Worm (Caenorhabditis elegans) whole organism, early embryonic: ENCODE measurements around the gene C07H6.9.

Experiments used
- B0310.2 ChIP-seq: sonication (generic microtip); optimal IDR thresholded peaks from 2 replicates; lab custom pipeline; 2016; ENCODE audit warnings: mild to moderate bottlenecking, missing genetic modification characterization, missing compliant biosample characterization
- F13C5.2 ChIP-seq: sonication (generic microtip); optimal IDR thresholded peaks from 2 replicates; lab custom pipeline; 2017; ENCODE audit warnings: mild to moderate bottlenecking, missing genetic modification characterization, inconsistent platforms, missing compliant biosample characterization
- aly-1 ChIP-seq: sonication (generic microtip); optimal IDR thresholded peaks from 2 replicates; lab custom pipeline; 2016; ENCODE audit warnings: missing genetic modification characterization, missing compliant biosample characterization
- ama-1 ChIP-seq: fragments of 150-350 bp; optimal IDR thresholded peaks from 2 replicates; lab custom pipeline; 2014
- ceh-13 ChIP-seq: fragments of 200-800 bp; sonication (Bioruptor generic); optimal IDR thresholded peaks from 2 replicates; lab custom pipeline; 2018; ENCODE audit warnings: mild to moderate bottlenecking, missing genetic modification characterization, missing compliant biosample characterization
- ceh-36 ChIP-seq: sonication (generic microtip); optimal IDR thresholded peaks from 2 replicates; lab custom pipeline; 2016; ENCODE audit warnings: missing genetic modification characterization, inconsistent platforms, missing compliant biosample characterization
- ets-7 ChIP-seq: sonication (generic microtip); optimal IDR thresholded peaks from 2 replicates; lab custom pipeline; 2016; ENCODE audit warnings: missing genotype, missing genetic modification characterization, missing compliant biosample characterization
- flt-1 ChIP-seq: fragments of 200-800 bp; sonication (Bioruptor generic); IDR thresholded peaks from 2 replicates; pipeline ENCODE4 v1.3.6; 2022; ENCODE audit warnings: missing genetic modification characterization, missing compliant biosample characterization
- hmbx-1 ChIP-seq: sonication (generic microtip); optimal IDR thresholded peaks from 2 replicates; lab custom pipeline; 2016; ENCODE audit warnings: mild to moderate bottlenecking, missing genetic modification characterization, missing compliant biosample characterization
- hmg-4 ChIP-seq: fragments of 200-800 bp; sonication (Bioruptor generic); optimal IDR thresholded peaks from 2 replicates; lab custom pipeline; 2018; ENCODE audit warnings: mild to moderate bottlenecking, missing genetic modification characterization, missing compliant biosample characterization
- hnd-1 ChIP-seq: sonication (generic microtip); optimal IDR thresholded peaks from 2 replicates; lab custom pipeline; 2016; ENCODE audit warnings: missing genetic modification characterization, missing compliant biosample characterization
- pes-1 ChIP-seq: fragments of 200-800 bp; sonication (Bioruptor generic); IDR thresholded peaks from 2 replicates; pipeline ENCODE4 v1.3.6; 2022; ENCODE audit warnings: missing genetic modification reagents, missing genetic modification characterization, missing compliant biosample characterization
- scrt-1 ChIP-seq: fragments of 200-800 bp; sonication (Bioruptor generic); IDR thresholded peaks from 2 replicates; pipeline ENCODE4 v1.3.6; 2022; ENCODE audit warnings: missing genetic modification characterization, missing compliant biosample characterization
- sea-1 ChIP-seq: fragments of 200-800 bp; sonication (Bioruptor generic); conservative IDR thresholded peaks from 2 replicates; pipeline ENCODE4 v1.3.6; 2022; ENCODE audit warnings: missing genetic modification characterization, missing compliant biosample characterization
- tbx-11 ChIP-seq: fragments of 200-800 bp; sonication (Bioruptor generic); IDR thresholded peaks from 2 replicates; pipeline ENCODE4 v1.3.6; 2022; ENCODE audit warnings: missing genetic modification characterization, missing compliant biosample characterization
- tbx-37 ChIP-seq: fragments of 200-800 bp; sonication (Bioruptor generic); conservative IDR thresholded peaks from 2 replicates; pipeline ENCODE4 v1.3.6; 2022; ENCODE audit warnings: missing genetic modification reagents, missing genetic modification characterization, missing compliant biosample characterization
- tra-4 ChIP-seq: sonication (generic microtip); optimal IDR thresholded peaks from 2 replicates; lab custom pipeline; 2017; ENCODE audit warnings: missing genetic modification characterization, missing compliant biosample characterization

Gene C07H6.9

DNA sequence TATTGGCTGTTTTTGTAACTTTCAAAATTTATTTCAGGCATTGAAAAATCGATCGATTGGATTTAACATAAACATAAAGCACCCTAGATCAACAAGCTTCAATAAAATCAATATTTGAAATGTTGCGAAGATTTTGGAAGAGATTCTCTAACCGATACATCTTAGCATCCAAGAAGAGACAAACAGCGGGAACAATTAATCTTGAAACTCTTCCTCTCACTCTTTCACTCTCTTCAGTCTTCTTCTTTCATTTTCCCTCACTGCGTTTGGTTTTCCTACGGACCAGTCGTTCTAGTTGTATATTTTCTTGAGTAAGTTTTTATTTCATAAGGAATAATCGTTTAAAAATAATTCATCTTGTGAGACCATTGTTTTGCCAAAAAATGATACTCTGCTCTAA is 33.7 kb upstream of the C07H6.9 start:
- TF ChIP-seq pes-1 (GFP tag; lab: Robert Waterston, UW) (no peak), B0310.2 (tag; lab: Kevin White, UChicago) (no peak), tra-4 (tag; lab: Kevin White, UChicago) (no peak), F13C5.2 (tag; lab: Kevin White, UChicago) (no peak), ceh-36 (tag; lab: Kevin White, UChicago) (no peak)

DNA sequence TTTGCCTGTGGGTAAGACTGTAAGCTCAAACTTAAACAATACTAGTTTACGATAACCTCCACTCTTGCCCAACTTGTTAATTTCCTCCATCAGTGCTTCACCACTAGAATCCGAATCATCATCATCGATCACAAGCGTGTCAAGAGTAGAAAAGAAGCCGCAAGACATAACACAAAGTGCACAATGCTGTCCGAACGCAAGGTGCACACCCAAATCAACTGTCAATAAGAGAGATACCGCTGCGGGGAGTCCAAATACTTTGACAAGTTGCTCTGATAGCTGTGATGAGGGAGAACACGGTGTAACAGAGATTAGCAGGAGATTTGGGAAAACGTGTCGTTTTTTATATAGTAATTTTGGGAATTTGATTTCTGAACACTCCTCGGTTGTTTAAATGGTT is 32.1 kb upstream of the C07H6.9 start:
- TF ChIP-seq aly-1 (tag; lab: Kevin White, UChicago), result no peak
- TF ChIP-seq F13C5.2 (tag; lab: Kevin White, UChicago), result no peak
- no peak for TF ChIP-seq hnd-1 (tag; lab: Kevin White, UChicago)
- TF ChIP-seq tra-4 (tag; lab: Kevin White, UChicago), result no peak
- no peak for TF ChIP-seq ama-1 (lab: Kevin White, UChicago)
- TF ChIP-seq hmg-4 (GFP tag; lab: Kevin White, UChicago), result no peak
- TF ChIP-seq ceh-36 (tag; lab: Kevin White, UChicago), result no peak
- no peak for TF ChIP-seq flt-1 (GFP tag; lab: Robert Waterston, UW)
- no peak for TF ChIP-seq ets-7 (tag; lab: Kevin White, UChicago)
- TF ChIP-seq ceh-13 (GFP tag; lab: Kevin White, UChicago), result no peak
- TF ChIP-seq tbx-37 (GFP tag; lab: Robert Waterston, UW), result no peak
- no peak for TF ChIP-seq sea-1 (GFP tag; lab: Robert Waterston, UW)
- TF ChIP-seq pes-1 (GFP tag; lab: Robert Waterston, UW), result no peak
- no peak for TF ChIP-seq hmbx-1 (tag; lab: Kevin White, UChicago)
- no peak for TF ChIP-seq tbx-11
- TF ChIP-seq B0310.2 (tag; lab: Kevin White, UChicago), result no peak
- TF ChIP-seq scrt-1 (GFP tag; lab: Robert Waterston, UW), result no peak

DNA sequence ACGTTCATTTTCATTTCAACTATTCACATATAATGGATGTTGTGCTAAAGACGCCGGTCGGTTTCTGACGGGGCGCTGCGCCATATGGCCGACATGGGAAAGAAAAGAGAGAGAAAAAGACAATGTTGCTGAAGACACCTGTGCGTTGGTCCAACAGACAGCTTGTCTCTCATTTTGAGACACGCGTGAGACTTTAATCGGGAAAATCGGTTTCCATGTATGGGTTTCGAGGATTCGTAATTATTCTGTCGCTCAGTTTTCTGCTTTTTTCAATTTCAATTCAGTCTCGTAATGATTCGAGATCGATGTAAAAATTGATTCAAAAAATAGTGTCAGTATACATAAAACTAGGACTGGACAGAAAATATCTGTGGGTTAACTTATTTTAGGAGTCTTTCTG is 31.6 kb upstream of the C07H6.9 start:
- no peak for TF ChIP-seq hnd-1 (tag; lab: Kevin White, UChicago)
- TF ChIP-seq ceh-13 (GFP tag; lab: Kevin White, UChicago), result no peak
- no peak for TF ChIP-seq flt-1 (GFP tag; lab: Robert Waterston, UW)

DNA sequence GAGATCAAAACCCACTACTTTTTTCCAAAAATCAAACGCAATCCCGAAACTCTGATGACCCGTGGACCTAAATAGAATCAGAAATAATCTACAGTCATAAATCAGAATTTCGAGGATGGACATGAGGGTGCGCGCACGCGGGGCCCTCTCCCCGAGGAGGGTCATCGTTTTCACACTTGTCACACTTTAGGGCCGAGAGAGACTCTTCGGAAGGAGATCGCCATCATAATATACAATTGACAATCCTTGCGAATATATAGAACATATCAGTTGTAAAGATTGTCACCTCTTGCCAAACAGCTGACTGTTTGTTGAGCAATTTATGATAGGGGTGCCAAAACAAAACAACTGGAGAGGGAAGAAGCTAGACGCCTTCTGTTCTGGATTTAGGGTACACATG is 30.8 kb upstream of the C07H6.9 start:
- TF ChIP-seq flt-1 (GFP tag; lab: Robert Waterston, UW), result no peak

DNA sequence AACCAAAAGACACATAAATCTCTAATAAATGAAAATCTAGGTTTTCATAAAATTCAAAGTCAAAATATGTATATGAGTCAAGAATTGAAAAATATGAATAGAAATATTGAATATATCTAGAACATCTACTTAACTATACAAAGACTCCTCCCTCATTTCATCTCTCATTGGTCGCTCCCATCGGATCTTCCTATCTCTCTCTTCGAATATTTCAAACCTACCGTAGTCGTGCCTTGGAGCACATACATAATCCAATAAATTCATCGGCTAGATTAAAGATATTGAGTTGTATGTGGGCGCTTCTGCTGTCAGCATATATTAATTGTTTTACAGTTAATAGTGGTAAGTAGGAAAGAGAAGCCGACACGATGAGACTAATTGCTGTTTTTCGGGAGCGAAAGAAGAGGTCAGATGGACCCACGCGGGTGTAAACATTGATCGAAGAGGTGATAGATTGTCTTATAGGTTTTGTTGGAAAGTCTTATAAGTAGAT is 27.7 kb upstream of the C07H6.9 start:
- TF ChIP-seq F13C5.2 (tag; lab: Kevin White, UChicago) (no peak), sea-1 (GFP tag; lab: Robert Waterston, UW) (no peak), tra-4 (tag; lab: Kevin White, UChicago) (no peak), flt-1 (GFP tag; lab: Robert Waterston, UW) (no peak), tbx-37 (GFP tag; lab: Robert Waterston, UW) (no peak), B0310.2 (tag; lab: Kevin White, UChicago) (no peak), tbx-11 (no peak), hnd-1 (tag; lab: Kevin White, UChicago) (no peak), scrt-1 (GFP tag; lab: Robert Waterston, UW) (no peak), ama-1 (lab: Kevin White, UChicago) (no peak), aly-1 (tag; lab: Kevin White, UChicago) (no peak), ceh-13 (GFP tag; lab: Kevin White, UChicago) (no peak), ceh-36 (tag; lab: Kevin White, UChicago) (no peak), pes-1 (GFP tag; lab: Robert Waterston, UW) (no peak), hmbx-1 (tag; lab: Kevin White, UChicago) (no peak), ets-7 (tag; lab: Kevin White, UChicago) (no peak), hmg-4 (GFP tag; lab: Kevin White, UChicago) (no peak)

DNA sequence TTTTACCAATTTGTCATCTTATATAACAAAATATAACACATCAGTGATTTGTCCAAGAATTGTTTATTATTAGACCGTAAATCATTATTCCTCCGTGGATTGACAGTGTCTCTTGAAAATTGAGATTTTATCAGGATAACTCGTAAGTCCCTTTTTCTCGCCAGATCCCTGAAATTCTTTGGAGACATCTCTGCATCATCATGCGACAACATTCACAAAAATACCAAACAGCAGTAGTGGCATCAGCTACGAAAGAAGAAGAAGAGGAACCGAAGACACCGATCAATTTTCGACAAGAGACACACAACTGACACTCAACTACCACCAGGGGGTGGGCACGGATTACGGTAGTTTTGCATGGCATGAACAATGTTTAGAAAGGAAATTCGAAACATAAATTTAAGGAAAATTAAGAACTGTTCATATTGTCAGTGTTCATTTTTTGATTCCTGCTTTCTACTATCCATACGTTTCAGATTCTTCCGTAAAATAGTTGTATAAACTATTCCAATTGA is 25.6 kb upstream of the C07H6.9 start:
- TF ChIP-seq F13C5.2 (tag; lab: Kevin White, UChicago), result no peak
- no peak for TF ChIP-seq scrt-1 (GFP tag; lab: Robert Waterston, UW)
- no peak for TF ChIP-seq ceh-13 (GFP tag; lab: Kevin White, UChicago)
- TF ChIP-seq sea-1 (GFP tag; lab: Robert Waterston, UW), result no peak
- TF ChIP-seq aly-1 (tag; lab: Kevin White, UChicago), result no peak
- no peak for TF ChIP-seq ets-7 (tag; lab: Kevin White, UChicago)
- no peak for TF ChIP-seq tbx-11
- TF ChIP-seq ama-1 (lab: Kevin White, UChicago), result no peak
- TF ChIP-seq tbx-37 (GFP tag; lab: Robert Waterston, UW), result no peak
- no peak for TF ChIP-seq pes-1 (GFP tag; lab: Robert Waterston, UW)
- TF ChIP-seq ceh-36 (tag; lab: Kevin White, UChicago), result no peak
- TF ChIP-seq hnd-1 (tag; lab: Kevin White, UChicago), result no peak

DNA sequence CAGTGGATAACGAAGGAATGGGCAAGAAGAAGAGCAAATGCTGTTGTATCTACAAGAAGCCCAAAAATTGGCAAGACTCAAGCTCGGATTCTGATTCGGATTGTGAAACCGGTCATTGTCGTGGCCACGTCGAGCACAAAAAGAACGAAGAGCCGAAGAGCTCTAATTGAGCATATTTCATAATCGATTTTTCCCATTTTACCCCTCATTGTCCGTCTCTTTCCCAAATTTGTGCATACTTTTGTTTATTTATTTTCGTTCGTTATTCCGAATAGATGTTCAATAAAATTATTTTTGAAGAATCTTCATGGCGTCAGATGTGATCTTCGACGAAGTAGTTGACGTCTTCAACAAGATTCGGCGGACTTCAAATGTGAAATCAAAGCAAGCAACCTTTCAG is 21.9 kb upstream of the C07H6.9 start, which contains the start of gene lig-4:
lig-4 (plus strand) TSS at position 301 of the 400 bp plus-strand sequence.
- TF ChIP-seq ceh-13 (GFP tag; lab: Kevin White, UChicago) (no peak), F13C5.2 (tag; lab: Kevin White, UChicago) (no peak), tbx-11 (no peak), tbx-37 (GFP tag; lab: Robert Waterston, UW) (no peak), ets-7 (tag; lab: Kevin White, UChicago) (no peak)

DNA sequence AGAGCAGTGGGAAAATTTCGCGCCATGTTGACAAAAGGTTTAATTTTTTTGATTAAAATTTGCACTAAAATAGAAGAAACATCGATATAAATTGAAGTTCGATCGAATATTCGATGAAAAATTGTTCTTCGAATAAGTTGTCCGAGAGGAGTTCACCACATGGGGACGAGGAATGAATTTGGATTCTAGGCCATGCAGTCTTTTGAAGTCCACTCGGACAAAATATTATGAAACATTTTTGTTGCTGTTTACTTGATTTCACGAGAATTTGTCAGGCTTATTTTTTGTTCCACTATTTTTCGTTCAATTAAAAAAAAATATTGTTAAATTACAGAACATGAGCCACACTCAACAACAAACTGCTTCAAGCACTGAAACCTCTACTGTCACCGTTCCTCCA is 21.4 kb upstream of the C07H6.9 start, which contains the start of the genes cux-7 and C07H6.2:
cux-7 (minus strand) TSS at position 174 of the 400 bp plus-strand sequence.
C07H6.2 (plus strand) TSS at position 338 of the 400 bp plus-strand sequence.
- peak; percentile 63; the same call in 1 of the 2 replicates for TF ChIP-seq sea-1 (GFP tag; lab: Robert Waterston, UW)
- peak; percentile 57 for TF ChIP-seq ets-7 (tag; lab: Kevin White, UChicago)
- no peak for TF ChIP-seq pes-1 (GFP tag; lab: Robert Waterston, UW)
- TF ChIP-seq tra-4 (tag; lab: Kevin White, UChicago), result peak; percentile 45
- peak; percentile 2 for TF ChIP-seq aly-1 (tag; lab: Kevin White, UChicago)
- 0 out of 2 replicates have a peak, but pooled peaks have one; percentile 53 for TF ChIP-seq scrt-1 (GFP tag; lab: Robert Waterston, UW)
- TF ChIP-seq hmbx-1 (tag; lab: Kevin White, UChicago), result no peak
- TF ChIP-seq hmg-4 (GFP tag; lab: Kevin White, UChicago), result peak; percentile 49
- peak; percentile 65 for TF ChIP-seq flt-1 (GFP tag; lab: Robert Waterston, UW)
- peak; percentile 98 for TF ChIP-seq tbx-37 (GFP tag; lab: Robert Waterston, UW)
- TF ChIP-seq B0310.2 (tag; lab: Kevin White, UChicago), result peak; percentile 11
- TF ChIP-seq tbx-11, result 0 out of 2 replicates have a peak, but pooled peaks have one; percentile 54
- TF ChIP-seq ceh-13 (GFP tag; lab: Kevin White, UChicago), result no peak
- TF ChIP-seq ama-1 (lab: Kevin White, UChicago), result no peak
- no peak for TF ChIP-seq ceh-36 (tag; lab: Kevin White, UChicago)
- peak; percentile 55 for TF ChIP-seq F13C5.2 (tag; lab: Kevin White, UChicago)
- TF ChIP-seq hnd-1 (tag; lab: Kevin White, UChicago), result peak; percentile 39
